Fruit fly (Drosophila melanogaster) whole organism, embryonic: ENCODE results near the gene spn-E.

Source experiments
- Antp ChIP-seq: fragments of 200-800 bp; sonication (Bioruptor generic); optimal IDR thresholded peaks from 3 replicates; lab custom pipeline; 2016; ENCODE audit warnings: missing biosample characterization, missing genetic modification characterization
- Atf6 ChIP-seq: fragments of 200-800 bp; sonication (Bioruptor generic); IDR thresholded peaks from 2 replicates; pipeline ENCODE4 v1.3.6; 2022; ENCODE audit warnings: missing biosample characterization, missing genetic modification characterization
- CG1024 ChIP-seq: fragments of 200-800 bp; sonication (Bioruptor generic); IDR thresholded peaks from 2 replicates; pipeline ENCODE4 v1.3.6; 2022; ENCODE audit warnings: missing biosample characterization, missing genetic modification characterization
- CG10543 ChIP-seq: fragments of 200-800 bp; sonication (Bioruptor generic); optimal IDR thresholded peaks from 3 replicates; lab custom pipeline; 2017; ENCODE audit warnings: missing biosample characterization, mild to moderate bottlenecking, missing genetic modification characterization, moderate library complexity
- CG12236 ChIP-seq: fragments of 200-800 bp; sonication (Bioruptor generic); optimal IDR thresholded peaks from 2 replicates; lab custom pipeline; 2016; ENCODE audit warnings: missing biosample characterization, missing genetic modification characterization
- CG14667 ChIP-seq: fragments of 200-800 bp; sonication (Bioruptor generic); IDR thresholded peaks from 2 replicates; pipeline ENCODE4 v1.3.6; 2022; ENCODE audit warnings: missing biosample characterization, missing genetic modification characterization
- CG15696 ChIP-seq: fragments of 200-800 bp; sonication (Bioruptor generic); optimal IDR thresholded peaks from 2 replicates; lab custom pipeline; 2019; ENCODE audit warnings: missing biosample characterization, mild to moderate bottlenecking, missing genetic modification characterization, moderate library complexity
- CG17328 ChIP-seq: fragments of 200-800 bp; sonication (Bioruptor generic); IDR thresholded peaks from 2 replicates; pipeline ENCODE4 v1.3.6; 2022; ENCODE audit warnings: missing biosample characterization, missing genetic modification characterization
- CG32772 ChIP-seq: fragments of 200-800 bp; sonication (Bioruptor generic); IDR thresholded peaks from 2 replicates; pipeline ENCODE4 v1.3.6; 2022; ENCODE audit warnings: missing biosample characterization, missing genetic modification characterization
- CG3281 ChIP-seq: fragments of 200-800 bp; sonication (Bioruptor generic); optimal IDR thresholded peaks from 3 replicates; lab custom pipeline; 2017; ENCODE audit warnings: missing biosample characterization, mild to moderate bottlenecking, missing genetic modification characterization
- CG3995 ChIP-seq: fragments of 200-800 bp; sonication (Bioruptor generic); optimal IDR thresholded peaks from 3 replicates; lab custom pipeline; 2016; ENCODE audit warnings: missing biosample characterization, missing genetic modification characterization
- CG4282 ChIP-seq: fragments of 200-800 bp; sonication (Bioruptor generic); optimal IDR thresholded peaks from 2 replicates; lab custom pipeline; 2016; ENCODE audit warnings: missing biosample characterization, missing genetic modification characterization
- CG43689 ChIP-seq: fragments of 200-800 bp; sonication (Bioruptor generic); IDR thresholded peaks from 2 replicates; pipeline ENCODE4 v1.3.6; 2022; ENCODE audit warnings: missing biosample characterization, missing genetic modification characterization
- CG4617 ChIP-seq: fragments of 200-800 bp; sonication (Bioruptor generic); optimal IDR thresholded peaks from 3 replicates; lab custom pipeline; 2016; ENCODE audit warnings: missing biosample characterization, missing genetic modification characterization, borderline replicate concordance
- CG4820 ChIP-seq: fragments of 200-800 bp; sonication (Bioruptor generic); optimal IDR thresholded peaks from 3 replicates; lab custom pipeline; 2016; ENCODE audit warnings: missing biosample characterization, missing genetic modification characterization
- CG6175 ChIP-seq: fragments of 200-800 bp; sonication (Bioruptor generic); IDR thresholded peaks from 3 replicates; pipeline ENCODE4 v1.3.6; 2022; ENCODE audit warnings: missing biosample characterization, missing genetic modification characterization
- CG6791 ChIP-seq: fragments of 200-800 bp; sonication (Bioruptor generic); IDR thresholded peaks from 3 replicates; pipeline ENCODE4 v1.3.6; 2022; ENCODE audit warnings: missing biosample characterization, missing genetic modification characterization; ENCODE audit not compliant: partially characterized antibody
- CG7987 ChIP-seq: fragments of 200-800 bp; sonication (Bioruptor generic); optimal IDR thresholded peaks from 2 replicates; lab custom pipeline; 2018; ENCODE audit warnings: missing biosample characterization, mild to moderate bottlenecking, missing genetic modification characterization, moderate library complexity
- CG8478 ChIP-seq: fragments of >200 bp; optimal IDR thresholded peaks from 2 replicates; lab custom pipeline; 2018
- CG9437 ChIP-seq: fragments of 200-800 bp; sonication (Bioruptor generic); optimal IDR thresholded peaks from 2 replicates; lab custom pipeline; 2018; ENCODE audit warnings: missing biosample characterization, mild to moderate bottlenecking, missing genetic modification characterization
- CG9932 ChIP-seq: fragments of 200-800 bp; sonication (Bioruptor generic); IDR thresholded peaks from 2 replicates; pipeline ENCODE4 v1.3.6; 2022; ENCODE audit warnings: missing biosample characterization, missing genetic modification characterization
- CTCF ChIP-seq: fragments of 200-800 bp; sonication (Bioruptor generic); optimal IDR thresholded peaks from 2 replicates; lab custom pipeline; 2017; ENCODE audit warnings: missing biosample characterization, mild to moderate bottlenecking, missing genetic modification characterization, moderate library complexity
- Dip3 ChIP-seq: fragments of 200-800 bp; sonication (Bioruptor generic); optimal IDR thresholded peaks from 3 replicates; lab custom pipeline; 2016; ENCODE audit warnings: missing biosample characterization, missing genetic modification characterization
- Dref ChIP-seq: fragments of 200-800 bp; sonication (Bioruptor generic); IDR thresholded peaks from 2 replicates; pipeline ENCODE4 v1.3.6; 2022; ENCODE audit warnings: missing biosample characterization, missing genetic modification characterization
- Ets97D ChIP-seq: fragments of 200-800 bp; sonication (Bioruptor generic); optimal IDR thresholded peaks from 3 replicates; lab custom pipeline; 2016; ENCODE audit warnings: missing biosample characterization, missing genetic modification characterization
- Gsc ChIP-seq: fragments of 200-800 bp; sonication (Bioruptor generic); IDR thresholded peaks from 2 replicates; pipeline ENCODE4 v1.3.6; 2022; ENCODE audit warnings: missing biosample characterization, missing genetic modification characterization
- H2.0 ChIP-seq: fragments of 200-800 bp; sonication (Bioruptor generic); IDR thresholded peaks from 2 replicates; pipeline ENCODE4 v1.3.6; 2022; ENCODE audit warnings: missing biosample characterization, missing genetic modification characterization
- HmgD ChIP-seq: fragments of 200-800 bp; sonication (Bioruptor generic); optimal IDR thresholded peaks from 3 replicates; lab custom pipeline; 2016; ENCODE audit warnings: missing biosample characterization, missing genetic modification characterization
- Hr39 ChIP-seq: fragments of >200 bp; optimal IDR thresholded peaks from 2 replicates; lab custom pipeline; 2017
- Optix ChIP-seq: fragments of 200-800 bp; sonication (Bioruptor generic); IDR thresholded peaks from 3 replicates; pipeline ENCODE4 v1.3.6; 2022; ENCODE audit warnings: missing biosample characterization, missing genetic modification characterization
- Sin3A ChIP-seq: fragments of >200 bp; optimal IDR thresholded peaks from 2 replicates; lab custom pipeline; 2018
- Six4 ChIP-seq: fragments of 200-800 bp; sonication (Bioruptor generic); optimal IDR thresholded peaks from 2 replicates; lab custom pipeline; 2016; ENCODE audit warnings: missing biosample characterization, missing genetic modification characterization
- Sry-β ChIP-seq: fragments of 200-800 bp; sonication (Bioruptor generic); optimal IDR thresholded peaks from 2 replicates; lab custom pipeline; 2018; ENCODE audit warnings: missing biosample characterization, mild to moderate bottlenecking, missing genetic modification characterization, moderate library complexity
- bab2 ChIP-seq: fragments of 200-800 bp; sonication (Bioruptor generic); optimal IDR thresholded peaks from 2 replicates; lab custom pipeline; 2016; ENCODE audit warnings: missing biosample characterization, missing genetic modification characterization
- bowl ChIP-seq: fragments of 200-800 bp; sonication (Bioruptor generic); IDR thresholded peaks from 2 replicates; pipeline ENCODE4 v1.3.6; 2022; ENCODE audit warnings: missing biosample characterization, missing genetic modification characterization
- br ChIP-seq: fragments of >200 bp; optimal IDR thresholded peaks from 2 replicates; lab custom pipeline; 2017
- cad ChIP-seq: fragments of >200 bp; optimal IDR thresholded peaks from 2 replicates; lab custom pipeline; 2017; ENCODE audit warnings: missing biosample characterization, missing genetic modification characterization
- ci ChIP-seq: fragments of 200-800 bp; sonication (Bioruptor generic); IDR thresholded peaks from 3 replicates; pipeline ENCODE4 v1.3.6; 2022; ENCODE audit warnings: missing biosample characterization, missing genetic modification characterization
- cwo ChIP-seq: fragments of 200-800 bp; sonication (Bioruptor generic); optimal IDR thresholded peaks from 3 replicates; lab custom pipeline; 2017; ENCODE audit warnings: missing biosample characterization, missing genetic modification characterization, mild to moderate bottlenecking, moderate library complexity, missing genetic modification reagents
- danr ChIP-seq: fragments of 200-800 bp; sonication (Bioruptor generic); IDR thresholded peaks from 2 replicates; pipeline ENCODE4 v1.3.6; 2022; ENCODE audit warnings: missing biosample characterization, missing genetic modification characterization
- dmrt11E ChIP-seq: fragments of 200-800 bp; sonication (Bioruptor generic); optimal IDR thresholded peaks from 3 replicates; lab custom pipeline; 2018; ENCODE audit warnings: missing biosample characterization, mild to moderate bottlenecking, missing genetic modification characterization, moderate library complexity
- dpn ChIP-seq, 2 experiments: fragments of 200-800 bp; sonication (Bioruptor generic); optimal IDR thresholded peaks; 3 replicates each; lab custom pipeline; 2016; ENCODE audit warnings: missing biosample characterization in 2 of 2, missing genetic modification characterization in 2 of 2
- fd102C ChIP-seq: fragments of 200-800 bp; sonication (Bioruptor generic); optimal IDR thresholded peaks from 2 replicates; lab custom pipeline; 2018; ENCODE audit warnings: missing biosample characterization, mild to moderate bottlenecking, missing genetic modification characterization, moderate library complexity
- fd96Cb ChIP-seq: fragments of 200-800 bp; sonication (Bioruptor generic); optimal IDR thresholded peaks from 2 replicates; lab custom pipeline; 2018; ENCODE audit warnings: missing biosample characterization, mild to moderate bottlenecking, missing genetic modification characterization, moderate library complexity
- gcm ChIP-seq: fragments of 200-800 bp; sonication (Bioruptor generic); optimal IDR thresholded peaks from 2 replicates; lab custom pipeline; 2019; ENCODE audit warnings: missing biosample characterization, mild to moderate bottlenecking, missing genetic modification characterization, moderate library complexity
- jigr1 ChIP-seq: fragments of 200-800 bp; sonication (Bioruptor generic); IDR thresholded peaks from 3 replicates; pipeline ENCODE4 v1.3.6; 2022; ENCODE audit warnings: missing biosample characterization, missing genetic modification characterization
- nerfin-1 ChIP-seq: fragments of 200-800 bp; sonication (Bioruptor generic); optimal IDR thresholded peaks from 3 replicates; lab custom pipeline; 2019; ENCODE audit warnings: missing biosample characterization, mild to moderate bottlenecking, missing genetic modification characterization, moderate library complexity
- psq ChIP-seq: fragments of 200-800 bp; sonication (Bioruptor generic); optimal IDR thresholded peaks from 2 replicates; lab custom pipeline; 2017; ENCODE audit warnings: missing biosample characterization, missing genetic modification characterization
- ro ChIP-seq: fragments of 200-800 bp; sonication (Bioruptor generic); IDR thresholded peaks from 2 replicates; pipeline ENCODE4 v1.3.6; 2022; ENCODE audit warnings: missing biosample characterization, missing genetic modification characterization
- seq ChIP-seq: fragments of 200-800 bp; sonication (Bioruptor generic); IDR thresholded peaks from 2 replicates; pipeline ENCODE4 v1.3.6; 2022; ENCODE audit warnings: missing biosample characterization, missing genetic modification characterization
- ssp ChIP-seq: fragments of 200-800 bp; sonication (Bioruptor generic); IDR thresholded peaks from 2 replicates; pipeline ENCODE4 v1.3.6; 2022; ENCODE audit warnings: missing biosample characterization, missing genetic modification characterization
- tin ChIP-seq: fragments of 200-800 bp; sonication (Bioruptor generic); optimal IDR thresholded peaks from 3 replicates; lab custom pipeline; 2016; ENCODE audit warnings: missing biosample characterization, missing genetic modification characterization
- tna ChIP-seq: fragments of 200-800 bp; sonication (Bioruptor generic); IDR thresholded peaks from 2 replicates; pipeline ENCODE4 v1.3.6; 2022; ENCODE audit warnings: missing biosample characterization, missing genetic modification characterization; ENCODE audit not compliant: partially characterized antibody
- ttk ChIP-seq: fragments of 200-800 bp; sonication (Bioruptor generic); IDR thresholded peaks from 2 replicates; pipeline ENCODE4 v2.1.2; 2022; ENCODE audit warnings: missing biosample characterization, missing genetic modification characterization
- zen2 ChIP-seq: fragments of 200-800 bp; sonication (Bioruptor generic); IDR thresholded peaks from 3 replicates; pipeline ENCODE4 v1.3.6; 2022; ENCODE audit warnings: missing biosample characterization, missing genetic modification characterization; ENCODE audit not compliant: partially characterized antibody

spn-E gene

dm6 chr3R:15816276-15816675 lies 20.9 kb upstream of the spn-E start (continued):
- TF ChIP-seq CG15696 (tag; lab: Kevin White, UChicago) (no peak), Sin3A (lab: Kevin White, UChicago) (no peak), bowl (GFP tag; lab: Robert Waterston, UW) (no peak), CTCF (GFP tag; lab: Kevin White, UChicago) (no peak), CG9932 (GFP tag; lab: Robert Waterston, UW) (no peak), CG3281 (GFP tag; lab: Kevin White, UChicago) (no peak), CG14667 (GFP tag; lab: Robert Waterston, UW) (no peak), cad (GFP tag; lab: Kevin White, UChicago) (no peak), CG4617 (no peak), gcm (GFP tag; lab: Kevin White, UChicago) (no peak), Six4 (GFP tag; lab: Kevin White, UChicago) (no peak), CG6791 (GFP tag; lab: Robert Waterston, UW) (no peak), tin (GFP tag; lab: Kevin White, UChicago) (no peak), Ets97D (no peak), dpn (GFP tag; optimal IDR thresholded peaks at IDR 0.05; lab: Kevin White, UChicago) (peak in 1 of 2 experiments; percentile 2), CG12236 (no peak), Hr39 (lab: Kevin White, UChicago) (no peak), ci (GFP tag; lab: Robert Waterston, UW) (peak; percentile 60; the same call in 1 of the 3 replicates), Dip3 (GFP tag; lab: Kevin White, UChicago) (no peak), CG32772 (no peak), HmgD (GFP tag; lab: Kevin White, UChicago) (no peak), CG8478 (lab: Kevin White, UChicago) (no peak), fd102C (GFP tag; lab: Kevin White, UChicago) (no peak), jigr1 (GFP tag; lab: Robert Waterston, UW) (no peak), ssp (GFP tag; lab: Robert Waterston, UW) (no peak), Optix (GFP tag; lab: Robert Waterston, UW) (no peak), bab2 (GFP tag; lab: Kevin White, UChicago) (no peak), cwo (GFP tag; lab: Kevin White, UChicago) (no peak), br (no peak), dmrt11E (peak; percentile 32), H2.0 (GFP tag; lab: Robert Waterston, UW) (no peak), CG9437 (GFP tag; lab: Kevin White, UChicago) (no peak), fd96Cb (tag; lab: Kevin White, UChicago) (peak; percentile 9), Dref (GFP tag; lab: Robert Waterston, UW) (no peak), CG10543 (GFP tag; lab: Kevin White, UChicago) (no peak), Atf6 (no peak), CG6175 (no peak), CG1024 (GFP tag; lab: Robert Waterston, UW) (0 out of 2 replicates have a peak, but pooled peaks have one; percentile 16), danr (GFP tag; lab: Robert Waterston, UW) (no peak), CG17328 (peak; percentile 56), tna (GFP tag; lab: Robert Waterston, UW) (no peak), CG4282 (no peak), nerfin-1 (no peak), CG4820 (GFP tag; lab: Kevin White, UChicago) (peak; percentile 17), ro (GFP tag; lab: Robert Waterston, UW) (no peak), Antp (GFP tag; lab: Kevin White, UChicago) (no peak), Gsc (GFP tag; lab: Robert Waterston, UW) (no peak), ttk (peak; percentile 50; the same call in 1 of the 2 replicates), zen2 (no peak), CG3995 (GFP tag; lab: Kevin White, UChicago) (no peak), psq (GFP tag; lab: Kevin White, UChicago) (no peak), Sry-β (GFP tag; lab: Kevin White, UChicago) (no peak), seq (GFP tag; lab: Robert Waterston, UW) (no peak), CG7987 (GFP tag; lab: Kevin White, UChicago) (no peak), CG43689 (GFP tag; lab: Robert Waterston, UW) (no peak)
